Worm (Caenorhabditis elegans) whole organism, late embryonic: ENCODE measurements around the gene F21A3.11.

ENCODE experiments used
- C08G9.2 ChIP-seq: sonication (generic microtip); optimal IDR thresholded peaks from 2 replicates; lab custom pipeline; 2016; ENCODE audit warnings: mild to moderate bottlenecking, missing genetic modification characterization, moderate library complexity, missing compliant biosample characterization
- C38D4.7 ChIP-seq: fragments of 200-800 bp; sonication (Bioruptor generic); optimal IDR thresholded peaks from 2 replicates; lab custom pipeline; 2018; ENCODE audit warnings: mild to moderate bottlenecking, missing genetic modification characterization, moderate library complexity, missing compliant biosample characterization
- K02D7.2 ChIP-seq: sonication (generic microtip); optimal IDR thresholded peaks from 2 replicates; lab custom pipeline; 2017; ENCODE audit warnings: mild to moderate bottlenecking, missing genetic modification characterization, missing compliant biosample characterization
- K09A11.1 ChIP-seq: sonication (generic microtip); optimal IDR thresholded peaks from 2 replicates; lab custom pipeline; 2017; ENCODE audit warnings: antibody characterized with exemption, mild to moderate bottlenecking, missing genetic modification characterization, missing compliant biosample characterization; ENCODE audit not compliant: insufficient read depth
- T23F11.4 ChIP-seq: fragments of 200-800 bp; sonication (Bioruptor generic); optimal IDR thresholded peaks from 2 replicates; lab custom pipeline; 2018; ENCODE audit warnings: mild to moderate bottlenecking, missing genetic modification characterization, missing compliant biosample characterization
- ama-1 ChIP-seq: fragments of 150-350 bp; optimal IDR thresholded peaks from 2 replicates; lab custom pipeline; 2014
- ceh-14 ChIP-seq: sonication (generic microtip); optimal IDR thresholded peaks from 2 replicates; lab custom pipeline; 2016; ENCODE audit warnings: missing genotype, missing genetic modification characterization, missing compliant biosample characterization
- ceh-18 ChIP-seq: sonication (generic microtip); optimal IDR thresholded peaks from 2 replicates; lab custom pipeline; 2016; ENCODE audit warnings: missing genetic modification characterization, missing compliant biosample characterization
- ceh-2 ChIP-seq: sonication (generic microtip); optimal IDR thresholded peaks from 2 replicates; lab custom pipeline; 2016; ENCODE audit warnings: missing genotype, missing genetic modification characterization, missing compliant biosample characterization
- ceh-31 ChIP-seq: sonication (generic microtip); optimal IDR thresholded peaks from 2 replicates; lab custom pipeline; 2016; ENCODE audit warnings: missing genetic modification characterization, missing compliant biosample characterization
- ceh-34 ChIP-seq: sonication (generic microtip); optimal IDR thresholded peaks from 2 replicates; lab custom pipeline; 2016; ENCODE audit warnings: mild to moderate bottlenecking, missing genetic modification characterization, missing compliant biosample characterization
- ceh-45 ChIP-seq: fragments of 200-800 bp; sonication (Bioruptor generic); IDR thresholded peaks from 2 replicates; pipeline ENCODE4 v1.3.6; 2022; ENCODE audit warnings: missing genetic modification reagents, missing genetic modification characterization, missing compliant biosample characterization
- ceh-48 ChIP-seq: sonication (generic microtip); optimal IDR thresholded peaks from 2 replicates; lab custom pipeline; 2016; ENCODE audit warnings: missing genetic modification characterization, inconsistent platforms, missing compliant biosample characterization
- ceh-6 ChIP-seq: fragments of 200-800 bp; sonication (Bioruptor generic); optimal IDR thresholded peaks from 2 replicates; lab custom pipeline; 2018; ENCODE audit warnings: mild to moderate bottlenecking, missing genetic modification characterization, missing compliant biosample characterization
- ceh-9 ChIP-seq: sonication (generic microtip); optimal IDR thresholded peaks from 2 replicates; lab custom pipeline; 2016; ENCODE audit warnings: mild to moderate bottlenecking, missing genetic modification characterization, inconsistent platforms, missing compliant biosample characterization
- dve-1 ChIP-seq: sonication (generic microtip); optimal IDR thresholded peaks from 2 replicates; lab custom pipeline; 2017; ENCODE audit warnings: antibody characterized with exemption, mild to moderate bottlenecking, missing genetic modification characterization, missing compliant biosample characterization
- elt-2 ChIP-seq: sonication (generic microtip); optimal IDR thresholded peaks from 2 replicates; lab custom pipeline; 2016; ENCODE audit warnings: missing genetic modification reagents, missing genetic modification characterization, missing compliant biosample characterization
- elt-4 ChIP-seq: sonication (generic microtip); optimal IDR thresholded peaks from 2 replicates; lab custom pipeline; 2016; ENCODE audit warnings: missing genetic modification characterization, missing compliant biosample characterization
- eyg-1 ChIP-seq: sonication (generic microtip); optimal IDR thresholded peaks from 2 replicates; lab custom pipeline; 2016; ENCODE audit warnings: missing genotype, missing genetic modification characterization, missing compliant biosample characterization
- fkh-6 ChIP-seq: sonication (generic microtip); optimal IDR thresholded peaks from 2 replicates; lab custom pipeline; 2016; ENCODE audit warnings: missing genetic modification characterization, missing compliant biosample characterization
- hlh-15 ChIP-seq: sonication (generic microtip); optimal IDR thresholded peaks from 2 replicates; lab custom pipeline; 2016; ENCODE audit warnings: missing genetic modification characterization, missing compliant biosample characterization
- hlh-8 ChIP-seq: sonication (generic microtip); optimal IDR thresholded peaks from 2 replicates; lab custom pipeline; 2016; ENCODE audit warnings: missing genotype, missing genetic modification characterization, missing compliant biosample characterization
- madf-2 ChIP-seq: sonication (generic microtip); optimal IDR thresholded peaks from 2 replicates; lab custom pipeline; 2017; ENCODE audit warnings: missing genetic modification characterization, missing compliant biosample characterization
- nfya-1 ChIP-seq: sonication (generic microtip); optimal IDR thresholded peaks from 2 replicates; lab custom pipeline; 2017; ENCODE audit warnings: missing genetic modification characterization, mild to moderate bottlenecking, missing compliant biosample characterization, antibody characterized with exemption, moderate library complexity
- pag-3 ChIP-seq: sonication (generic microtip); optimal IDR thresholded peaks from 2 replicates; lab custom pipeline; 2016; ENCODE audit warnings: missing compliant biosample characterization, missing genetic modification characterization, borderline replicate concordance
- pax-1 ChIP-seq: fragments of 150-350 bp; optimal IDR thresholded peaks from 2 replicates; lab custom pipeline; 2014; ENCODE audit warnings: missing biosample characterization, missing genetic modification characterization
- pqm-1 ChIP-seq: sonication (generic microtip); optimal IDR thresholded peaks from 2 replicates; lab custom pipeline; 2016; ENCODE audit warnings: missing genetic modification characterization, missing compliant biosample characterization
- ref-2 ChIP-seq: sonication (generic microtip); optimal IDR thresholded peaks from 2 replicates; lab custom pipeline; 2016; ENCODE audit warnings: missing genetic modification characterization, missing compliant biosample characterization
- sox-2 ChIP-seq: fragments of 200-800 bp; sonication (Bioruptor generic); IDR thresholded peaks from 2 replicates; pipeline ENCODE4 v1.3.6; 2022; ENCODE audit warnings: missing genetic modification reagents, missing genetic modification characterization, missing compliant biosample characterization
- sox-4 ChIP-seq: sonication (generic microtip); optimal IDR thresholded peaks from 2 replicates; lab custom pipeline; 2017; ENCODE audit warnings: mild to moderate bottlenecking, missing genetic modification characterization, inconsistent platforms, missing compliant biosample characterization
- syd-9 ChIP-seq: sonication (generic microtip); optimal IDR thresholded peaks from 2 replicates; lab custom pipeline; 2016; ENCODE audit warnings: mild to moderate bottlenecking, missing genetic modification characterization, moderate library complexity, missing compliant biosample characterization
- tbx-2 ChIP-seq: sonication (generic microtip); optimal IDR thresholded peaks from 2 replicates; lab custom pipeline; 2016; ENCODE audit warnings: missing genetic modification characterization, missing compliant biosample characterization
- tbx-7 ChIP-seq: sonication (generic microtip); optimal IDR thresholded peaks from 2 replicates; lab custom pipeline; 2016; ENCODE audit warnings: missing genotype, missing genetic modification characterization, missing compliant biosample characterization
- unc-3 ChIP-seq, 2 experiments: fragments of 200-800 bp in 1 of 2; sonication (Bioruptor generic) in 1 of 2; sonication (generic microtip) in 1 of 2; conservative IDR thresholded peaks in 1 of 2; optimal IDR thresholded peaks in 1 of 2; 2 replicates each; pipeline versions ENCODE4 v1.3.6 to Lab custom; 2016 to 2022; ENCODE audit warnings: missing compliant biosample characterization in 2 of 2, missing genetic modification characterization in 2 of 2, missing genetic modification reagents in 1 of 2
- unc-42 ChIP-seq: sonication (generic microtip); optimal IDR thresholded peaks from 2 replicates; lab custom pipeline; 2016; ENCODE audit warnings: missing genotype, missing genetic modification characterization, missing compliant biosample characterization
- unc-55 ChIP-seq: sonication (generic microtip); optimal IDR thresholded peaks from 2 replicates; lab custom pipeline; 2017; ENCODE audit warnings: missing biosample characterization, missing genetic modification reagents, missing genetic modification characterization
- unc-86 ChIP-seq: sonication (generic microtip); optimal IDR thresholded peaks from 2 replicates; lab custom pipeline; 2016; ENCODE audit warnings: missing genetic modification characterization, missing compliant biosample characterization
- ztf-16 ChIP-seq: sonication (generic microtip); optimal IDR thresholded peaks from 2 replicates; lab custom pipeline; 2017; ENCODE audit warnings: missing genetic modification characterization, missing compliant biosample characterization

The F21A3.11 gene

DNA sequence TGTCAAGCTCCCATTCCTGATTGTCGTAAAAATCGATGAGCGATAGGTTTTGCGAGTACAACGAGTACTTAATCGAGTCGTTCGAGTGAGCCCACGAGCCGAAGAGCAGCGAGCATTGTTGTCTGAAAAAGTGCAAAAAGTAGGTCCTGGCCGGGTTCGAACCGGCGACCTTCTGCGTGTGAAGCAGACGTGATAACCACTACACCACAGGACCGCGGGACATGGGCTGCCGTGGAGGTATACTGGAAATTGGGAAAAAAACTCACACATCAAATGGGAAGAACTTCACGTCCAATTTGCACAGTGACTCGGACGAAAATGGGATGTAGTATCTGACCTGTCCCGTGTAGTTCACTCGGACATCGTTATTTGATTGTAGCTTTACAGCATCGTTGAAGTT lies 17.6 kb downstream of the F21A3.11 start:
- TF ChIP-seq ceh-6: peak; percentile 21
- no peak for TF ChIP-seq syd-9 (tag; lab: Kevin White, UChicago)
- TF ChIP-seq pqm-1 (tag; lab: Kevin White, UChicago): no peak
- TF ChIP-seq elt-4: no peak

- no peak for TF ChIP-seq ztf-16
- no peak for TF ChIP-seq sox-4
- TF ChIP-seq hlh-15 (tag; lab: Kevin White, UChicago): no peak
- no peak for TF ChIP-seq C08G9.2 (tag; lab: Kevin White, UChicago)
These were observed 19.9 kb downstream of the F21A3.11 start for ce11 chrV:15512856-15513756.

DNA sequence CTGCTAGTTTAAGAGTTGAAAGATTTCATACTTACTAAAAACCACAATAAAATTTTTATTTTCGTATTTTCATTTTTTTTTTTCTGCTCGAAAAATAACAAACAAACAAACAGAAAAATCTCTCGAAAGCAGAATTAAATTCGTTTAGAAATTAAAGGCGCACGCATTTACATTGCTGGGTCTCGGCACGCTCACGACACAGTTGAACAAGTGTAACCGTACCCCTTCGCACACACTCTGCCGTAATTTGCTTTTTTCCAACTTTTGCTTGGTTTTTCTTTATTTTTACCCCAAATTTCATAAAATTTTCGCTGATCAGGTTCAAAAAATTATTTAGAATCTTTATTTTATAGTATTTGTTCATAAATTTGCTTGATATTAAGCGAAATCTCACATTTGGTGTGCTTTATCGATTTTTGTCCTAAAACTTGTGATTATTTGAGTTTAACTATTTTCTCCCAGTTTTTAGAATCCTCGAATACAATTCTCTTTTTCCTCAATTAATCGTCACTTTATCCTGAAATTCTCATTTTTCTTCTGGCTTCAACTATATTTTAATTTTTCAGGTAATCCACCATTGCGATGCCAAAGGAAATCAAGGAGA lies 21.3 kb downstream of the F21A3.11 start, which contains the start of gene rpl-38:
TSS of gene rpl-38 (plus strand) at position 554 of the 604 bp plus-strand sequence.
- no peak for TF ChIP-seq unc-55 (GFP tag; lab: Kevin White, UChicago)
- no peak for TF ChIP-seq hlh-8 (tag; lab: Kevin White, UChicago)
- TF ChIP-seq unc-3 (GFP tag; conservative IDR thresholded peaks at IDR 0.05; lab: Robert Waterston, UW): no peak
- no peak for TF ChIP-seq unc-3 (tag; optimal IDR thresholded peaks at IDR 0.05; lab: Kevin White, UChicago)
- no peak for TF ChIP-seq hlh-15 (tag; lab: Kevin White, UChicago)
- no peak for TF ChIP-seq ceh-9 (tag; lab: Kevin White, UChicago)
- no peak for TF ChIP-seq ceh-14 (tag; lab: Kevin White, UChicago)
- no peak for TF ChIP-seq dve-1 (tag; lab: Kevin White, UChicago)
- TF ChIP-seq elt-2 (tag; lab: Kevin White, UChicago): peak; percentile 0
- no peak for TF ChIP-seq ztf-16
- TF ChIP-seq unc-42 (tag; lab: Kevin White, UChicago): peak; percentile 94
- TF ChIP-seq C38D4.7 (GFP tag; lab: Kevin White, UChicago): no peak
- TF ChIP-seq T23F11.4 (GFP tag; lab: Kevin White, UChicago): no peak
- no peak for TF ChIP-seq elt-4
- no peak for TF ChIP-seq sox-2 (GFP tag; lab: Robert Waterston, UW)
- TF ChIP-seq unc-86: no peak
- no peak for TF ChIP-seq pag-3 (tag; lab: Kevin White, UChicago)
- TF ChIP-seq ceh-18 (tag; lab: Kevin White, UChicago): peak; percentile 38
- no peak for TF ChIP-seq tbx-7 (tag; lab: Kevin White, UChicago)
- TF ChIP-seq tbx-2 (tag; lab: Kevin White, UChicago): peak; percentile 40
- TF ChIP-seq K09A11.1 (tag; lab: Kevin White, UChicago): no peak
- TF ChIP-seq pax-1 (tag; lab: Kevin White, UChicago): peak; percentile 14
- TF ChIP-seq ceh-48 (tag; lab: Kevin White, UChicago): no peak
- no peak for TF ChIP-seq ceh-45 (GFP tag; lab: Robert Waterston, UW)
- no peak for TF ChIP-seq K02D7.2
- no peak for TF ChIP-seq ama-1 (lab: Kevin White, UChicago)
- TF ChIP-seq ceh-2 (tag; lab: Kevin White, UChicago): no peak
- peak; percentile 90 for TF ChIP-seq nfya-1 (tag; lab: Kevin White, UChicago)
- no peak for TF ChIP-seq eyg-1 (tag; lab: Kevin White, UChicago)
- TF ChIP-seq ceh-31 (tag; lab: Kevin White, UChicago): peak; percentile 56
- no peak for TF ChIP-seq ref-2 (tag; lab: Kevin White, UChicago)
- TF ChIP-seq madf-2 (tag; lab: Kevin White, UChicago): no peak
- TF ChIP-seq ceh-34 (tag; lab: Kevin White, UChicago): peak; percentile 37
- TF ChIP-seq fkh-6 (tag; lab: Kevin White, UChicago): no peak
- TF ChIP-seq syd-9 (tag; lab: Kevin White, UChicago): no peak
